Fruit fly (Drosophila melanogaster) whole organism, embryonic: ENCODE measurements around the gene Cyp40.

Experiments
- Ada2b ChIP-seq: fragments of 200-800 bp; sonication (Bioruptor generic); IDR thresholded peaks from 2 replicates; pipeline ENCODE4 v1.3.6; 2022; ENCODE audit warnings: missing biosample characterization, missing genetic modification characterization
- Atf3 ChIP-seq: fragments of 200-800 bp; sonication (Bioruptor generic); optimal IDR thresholded peaks from 3 replicates; lab custom pipeline; 2016; ENCODE audit warnings: missing biosample characterization, missing genetic modification characterization
- Atf6 ChIP-seq: fragments of 200-800 bp; sonication (Bioruptor generic); IDR thresholded peaks from 2 replicates; pipeline ENCODE4 v1.3.6; 2022; ENCODE audit warnings: missing biosample characterization, missing genetic modification characterization
- Bdp1 ChIP-seq: fragments of 200-800 bp; sonication (Bioruptor generic); optimal IDR thresholded peaks from 3 replicates; lab custom pipeline; 2016; ENCODE audit warnings: missing biosample characterization, missing genetic modification characterization
- Bgb ChIP-seq: fragments of 200-800 bp; sonication (Bioruptor generic); IDR thresholded peaks from 2 replicates; pipeline ENCODE4 v1.3.6; 2022; ENCODE audit warnings: missing biosample characterization, missing genetic modification characterization; ENCODE audit not compliant: partially characterized antibody
- CG1024 ChIP-seq: fragments of 200-800 bp; sonication (Bioruptor generic); IDR thresholded peaks from 2 replicates; pipeline ENCODE4 v1.3.6; 2022; ENCODE audit warnings: missing biosample characterization, missing genetic modification characterization
- CG10267 ChIP-seq: fragments of 200-800 bp; sonication (Bioruptor generic); optimal IDR thresholded peaks from 2 replicates; lab custom pipeline; 2018; ENCODE audit warnings: missing biosample characterization, mild to moderate bottlenecking, missing genetic modification characterization, moderate library complexity
- CG10462 ChIP-seq: fragments of 200-800 bp; sonication (Bioruptor generic); optimal IDR thresholded peaks from 2 replicates; lab custom pipeline; 2016; ENCODE audit warnings: missing biosample characterization, missing genetic modification characterization
- CG10959 ChIP-seq: fragments of 200-800 bp; sonication (Bioruptor generic); IDR thresholded peaks from 2 replicates; pipeline ENCODE4 v1.3.6; 2022; ENCODE audit warnings: missing biosample characterization, missing genetic modification characterization
- CG11696 ChIP-seq: fragments of 200-800 bp; sonication (Bioruptor generic); IDR thresholded peaks from 2 replicates; pipeline ENCODE4 v1.3.6; 2022; ENCODE audit warnings: missing biosample characterization, missing genetic modification characterization
- CG12942 ChIP-seq: fragments of 200-800 bp; sonication (Bioruptor generic); optimal IDR thresholded peaks from 3 replicates; lab custom pipeline; 2016; ENCODE audit warnings: missing biosample characterization, missing genetic modification characterization
- CG1529 ChIP-seq: fragments of 200-800 bp; sonication (Bioruptor generic); optimal IDR thresholded peaks from 3 replicates; lab custom pipeline; 2018; ENCODE audit warnings: missing biosample characterization, missing genetic modification characterization
- CG15696 ChIP-seq: fragments of 200-800 bp; sonication (Bioruptor generic); optimal IDR thresholded peaks from 2 replicates; lab custom pipeline; 2019; ENCODE audit warnings: missing biosample characterization, mild to moderate bottlenecking, missing genetic modification characterization, moderate library complexity
- CG1647 ChIP-seq: fragments of 200-800 bp; sonication (Bioruptor generic); optimal IDR thresholded peaks from 3 replicates; lab custom pipeline; 2016; ENCODE audit warnings: missing biosample characterization, missing genetic modification characterization
- CG16815 ChIP-seq: fragments of 200-800 bp; sonication (Bioruptor generic); optimal IDR thresholded peaks from 3 replicates; lab custom pipeline; 2017; ENCODE audit warnings: missing biosample characterization, mild to moderate bottlenecking, missing genetic modification characterization
- CG1832 ChIP-seq: fragments of 200-800 bp; sonication (Bioruptor generic); optimal IDR thresholded peaks from 2 replicates; lab custom pipeline; 2017; ENCODE audit warnings: missing biosample characterization, mild to moderate bottlenecking, missing genetic modification characterization, inconsistent platforms
- CG2889 ChIP-seq: fragments of 200-800 bp; sonication (Bioruptor generic); IDR thresholded peaks from 3 replicates; pipeline ENCODE4 v1.3.6; 2022; ENCODE audit warnings: missing biosample characterization, missing genetic modification characterization
- CG32532 ChIP-seq: fragments of 200-800 bp; sonication (Bioruptor generic); IDR thresholded peaks from 2 replicates; pipeline ENCODE4 v1.3.6; 2022; ENCODE audit warnings: missing biosample characterization, missing genetic modification characterization
- CG4328 ChIP-seq: fragments of 200-800 bp; sonication (Bioruptor generic); optimal IDR thresholded peaks from 3 replicates; lab custom pipeline; 2017; ENCODE audit warnings: missing biosample characterization, missing genetic modification reagents, missing genetic modification characterization
- CG4707 ChIP-seq: fragments of 200-800 bp; sonication (Bioruptor generic); optimal IDR thresholded peaks from 2 replicates; lab custom pipeline; 2018; ENCODE audit warnings: missing biosample characterization, mild to moderate bottlenecking, missing genetic modification characterization, moderate library complexity
- CG6765 ChIP-seq: fragments of 200-800 bp; sonication (Bioruptor generic); optimal IDR thresholded peaks from 3 replicates; lab custom pipeline; 2017; ENCODE audit warnings: missing biosample characterization, mild to moderate bottlenecking, missing genetic modification characterization
- CG8290 ChIP-seq, 3 experiments: fragments of 200-800 bp; sonication (Bioruptor generic); optimal IDR thresholded peaks; 2 replicates each; lab custom pipeline; 2016 to 2019; ENCODE audit warnings: missing biosample characterization in 3 of 3, missing genetic modification characterization in 3 of 3, mild to moderate bottlenecking in 2 of 3, moderate library complexity in 1 of 3
- CG9876 ChIP-seq: fragments of 200-800 bp; sonication (Bioruptor generic); optimal IDR thresholded peaks from 2 replicates; lab custom pipeline; 2016; ENCODE audit warnings: missing biosample characterization, missing genetic modification characterization
- Dip2 ChIP-seq: fragments of 200-800 bp; sonication (Bioruptor generic); IDR thresholded peaks from 2 replicates; pipeline ENCODE4 v1.3.6; 2022; ENCODE audit warnings: missing biosample characterization, missing genetic modification characterization
- Ets97D ChIP-seq: fragments of 200-800 bp; sonication (Bioruptor generic); optimal IDR thresholded peaks from 3 replicates; lab custom pipeline; 2016; ENCODE audit warnings: missing biosample characterization, missing genetic modification characterization
- H2.0 ChIP-seq: fragments of 200-800 bp; sonication (Bioruptor generic); IDR thresholded peaks from 2 replicates; pipeline ENCODE4 v1.3.6; 2022; ENCODE audit warnings: missing biosample characterization, missing genetic modification characterization
- HLHmδ ChIP-seq: fragments of 200-800 bp; sonication (Bioruptor generic); optimal IDR thresholded peaks from 2 replicates; lab custom pipeline; 2018; ENCODE audit warnings: missing biosample characterization, mild to moderate bottlenecking, missing genetic modification characterization, moderate library complexity
- Hand ChIP-seq: fragments of 200-800 bp; sonication (Bioruptor generic); optimal IDR thresholded peaks from 2 replicates; lab custom pipeline; 2017; ENCODE audit warnings: mild to moderate bottlenecking, missing biosample characterization, missing genetic modification reagents, missing genetic modification characterization
- Neu2 ChIP-seq: fragments of 200-800 bp; sonication (Bioruptor generic); optimal IDR thresholded peaks from 3 replicates; lab custom pipeline; 2016; ENCODE audit warnings: missing biosample characterization, missing genetic modification characterization, borderline replicate concordance
- Oaz ChIP-seq: fragments of 200-800 bp; sonication (Bioruptor generic); IDR thresholded peaks from 2 replicates; pipeline ENCODE4 v1.3.6; 2022; ENCODE audit warnings: missing biosample characterization, missing genetic modification characterization
- PHDP ChIP-seq: fragments of 200-800 bp; sonication (Bioruptor generic); optimal IDR thresholded peaks from 3 replicates; lab custom pipeline; 2018; ENCODE audit warnings: missing biosample characterization, mild to moderate bottlenecking, missing genetic modification characterization, moderate library complexity
- Sox102F ChIP-seq: fragments of 200-800 bp; sonication (Bioruptor generic); optimal IDR thresholded peaks from 2 replicates; lab custom pipeline; 2018; ENCODE audit warnings: missing biosample characterization, mild to moderate bottlenecking, missing genetic modification characterization, moderate library complexity
- Spps ChIP-seq: fragments of 200-800 bp; sonication (Bioruptor generic); optimal IDR thresholded peaks from 2 replicates; lab custom pipeline; 2018; ENCODE audit warnings: missing biosample characterization, mild to moderate bottlenecking, missing genetic modification characterization
- Tbp ChIP-seq: fragments of >200 bp; optimal IDR thresholded peaks from 2 replicates; lab custom pipeline; 2018; ENCODE audit warnings: missing biosample characterization, missing genetic modification characterization
- ase ChIP-seq: fragments of 200-800 bp; sonication (Bioruptor generic); IDR thresholded peaks from 3 replicates; pipeline ENCODE4 v1.3.6; 2022; ENCODE audit warnings: missing biosample characterization, missing genetic modification characterization
- bcd ChIP-seq: fragments of 200-800 bp; sonication (Bioruptor generic); optimal IDR thresholded peaks from 2 replicates; lab custom pipeline; 2017; ENCODE audit warnings: missing biosample characterization, mild to moderate bottlenecking, missing genetic modification characterization
- da ChIP-seq: fragments of 200-800 bp; sonication (Bioruptor generic); optimal IDR thresholded peaks from 2 replicates; lab custom pipeline; 2016; ENCODE audit warnings: missing biosample characterization, missing genetic modification characterization
- eyg ChIP-seq: fragments of 200-800 bp; sonication (Bioruptor generic); optimal IDR thresholded peaks from 3 replicates; lab custom pipeline; 2016; ENCODE audit warnings: missing biosample characterization, missing genetic modification characterization
- fd96Cb ChIP-seq: fragments of 200-800 bp; sonication (Bioruptor generic); optimal IDR thresholded peaks from 2 replicates; lab custom pipeline; 2018; ENCODE audit warnings: missing biosample characterization, mild to moderate bottlenecking, missing genetic modification characterization, moderate library complexity
- her ChIP-seq: fragments of 200-800 bp; sonication (Bioruptor generic); optimal IDR thresholded peaks from 2 replicates; lab custom pipeline; 2016; ENCODE audit warnings: missing biosample characterization, missing genetic modification characterization
- hkb ChIP-seq, 2 experiments: fragments of 200-800 bp in 1 of 2; fragments of >200 bp in 1 of 2; sonication (Bioruptor generic) in 1 of 2; IDR thresholded peaks in 1 of 2; optimal IDR thresholded peaks in 1 of 2; 2 replicates each; pipeline versions ENCODE4 v1.3.6 to Lab custom; 2017 to 2022; ENCODE audit warnings: missing biosample characterization in 1 of 2, missing genetic modification characterization in 1 of 2
- maf-S ChIP-seq: fragments of 200-800 bp; sonication (Bioruptor generic); optimal IDR thresholded peaks from 2 replicates; lab custom pipeline; 2016; ENCODE audit warnings: missing biosample characterization, missing genetic modification characterization
- pan ChIP-seq, 4 experiments: fragments of >200 bp in 3 of 4; fragments of 200-800 bp in 1 of 4; sonication (Bioruptor generic) in 1 of 4; optimal IDR thresholded peaks in 3 of 4; IDR thresholded peaks in 1 of 4; 2 replicates each; pipeline versions ENCODE4 v1.3.6 to Lab custom; 2017 to 2022; ENCODE audit warnings: missing biosample characterization in 2 of 4, missing genetic modification characterization in 2 of 4, mixed read lengths in 1 of 4
- psq ChIP-seq: fragments of 200-800 bp; sonication (Bioruptor generic); optimal IDR thresholded peaks from 2 replicates; lab custom pipeline; 2017; ENCODE audit warnings: missing biosample characterization, missing genetic modification characterization
- row ChIP-seq: fragments of 200-800 bp; sonication (Bioruptor generic); IDR thresholded peaks from 3 replicates; pipeline ENCODE4 v1.3.6; 2022; ENCODE audit warnings: missing biosample characterization, missing genetic modification characterization
- run ChIP-seq: fragments of 200-800 bp; sonication (Bioruptor generic); optimal IDR thresholded peaks from 3 replicates; lab custom pipeline; 2018; ENCODE audit warnings: missing biosample characterization, mild to moderate bottlenecking, missing genetic modification characterization
- salm ChIP-seq: fragments of 200-800 bp; sonication (Bioruptor generic); optimal IDR thresholded peaks from 2 replicates; lab custom pipeline; 2018; ENCODE audit warnings: missing biosample characterization, mild to moderate bottlenecking, missing genetic modification characterization
- sens-2 ChIP-seq: fragments of 200-800 bp; sonication (Bioruptor generic); IDR thresholded peaks from 2 replicates; pipeline ENCODE4 v1.3.6; 2022; ENCODE audit warnings: missing biosample characterization, missing genetic modification characterization
- slbo ChIP-seq: fragments of 200-800 bp; sonication (Bioruptor generic); IDR thresholded peaks from 2 replicates; pipeline ENCODE4 v1.3.6; 2022; ENCODE audit warnings: missing biosample characterization, missing genetic modification characterization
- ssp ChIP-seq: fragments of 200-800 bp; sonication (Bioruptor generic); IDR thresholded peaks from 2 replicates; pipeline ENCODE4 v1.3.6; 2022; ENCODE audit warnings: missing biosample characterization, missing genetic modification characterization
- tgo ChIP-seq: fragments of 200-800 bp; sonication (Bioruptor generic); IDR thresholded peaks from 3 replicates; pipeline ENCODE4 v1.3.6; 2022; ENCODE audit warnings: missing biosample characterization, missing genetic modification characterization

Gene Cyp40

DNA sequence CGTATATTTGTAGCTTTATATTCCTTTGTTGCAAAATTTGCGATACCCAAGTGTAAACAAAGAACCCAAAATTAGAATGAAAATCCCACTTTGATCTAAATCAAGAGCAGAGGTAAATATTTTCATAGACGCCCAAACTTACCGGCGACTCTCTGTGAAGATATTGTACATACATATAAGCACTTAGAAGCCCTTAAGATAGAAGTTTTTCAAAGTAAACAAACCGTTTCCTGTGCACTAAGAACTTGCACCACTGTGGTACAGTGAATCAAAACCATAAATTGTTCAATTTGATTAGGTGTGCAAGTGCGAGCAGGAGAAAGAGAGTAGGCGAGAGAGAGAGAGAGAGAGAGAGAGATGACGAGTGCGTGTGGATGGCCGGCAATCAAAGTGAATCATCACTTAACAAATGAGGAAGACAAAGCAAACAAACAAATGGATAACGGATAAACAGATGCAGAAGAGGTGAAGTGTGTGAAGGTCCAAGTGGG is 49.6 kb downstream of the Cyp40 start (continued):
- TF ChIP-seq Ada2b (peak; percentile 3; the same call in 1 of the 2 replicates), CG10267 (tag; lab: Kevin White, UChicago) (no peak), run (tag; lab: Kevin White, UChicago) (no peak), Neu2 (GFP tag; lab: Kevin White, UChicago) (no peak), CG12942 (no peak), CG1024 (GFP tag; lab: Robert Waterston, UW) (no peak), CG10959 (no peak), Tbp (no peak), Atf6 (GFP tag; lab: Robert Waterston, UW) (no peak), CG2889 (no peak), H2.0 (GFP tag; lab: Robert Waterston, UW) (no peak), Bgb (peak; percentile 6; the same call in 1 of the 2 replicates), row (peak; percentile 43; the same call in 1 of the 3 replicates), Atf3 (GFP tag; lab: Kevin White, UChicago) (no peak), Oaz (GFP tag; lab: Robert Waterston, UW) (no peak), her (no peak), maf-S (GFP tag; lab: Kevin White, UChicago) (no peak), CG4707 (peak; percentile 16), CG1529 (GFP tag; lab: Kevin White, UChicago) (no peak), hkb (optimal IDR thresholded peaks at IDR 0.05; lab: Kevin White, UChicago) (no peak), hkb (GFP tag; IDR thresholded peaks at IDR 0.05; lab: Robert Waterston, UW) (no peak), PHDP (peak; percentile 9), CG10462 (no peak), Sox102F (no peak), salm (tag; lab: Kevin White, UChicago) (no peak), CG8290 (GFP tag; optimal IDR thresholded peaks at IDR 0.05; lab: Kevin White, UChicago) (no peak), CG8290 (tag; optimal IDR thresholded peaks at IDR 0.05; lab: Kevin White, UChicago) (no peak), da (GFP tag; lab: Kevin White, UChicago) (no peak), psq (GFP tag; lab: Kevin White, UChicago) (peak; percentile 3), Ets97D (GFP tag; lab: Kevin White, UChicago) (no peak), CG11696 (GFP tag; lab: Robert Waterston, UW) (no peak), CG32532 (GFP tag; lab: Robert Waterston, UW) (no peak), tgo (GFP tag; lab: Robert Waterston, UW) (no peak), CG15696 (tag; lab: Kevin White, UChicago) (no peak), CG1647 (no peak), CG16815 (no peak), Spps (no peak), CG6765 (GFP tag; lab: Kevin White, UChicago) (no peak), ssp (GFP tag; lab: Robert Waterston, UW) (no peak), Bdp1 (no peak), sens-2 (peak; percentile 30; the same call in 1 of the 2 replicates), eyg (GFP tag; lab: Kevin White, UChicago) (no peak), CG1832 (GFP tag; lab: Kevin White, UChicago) (peak; percentile 69), pan (optimal IDR thresholded peaks at IDR 0.05; lab: Kevin White, UChicago) (no peak), pan (GFP tag; optimal IDR thresholded peaks at IDR 0.05 in 1 of 2, IDR thresholded peaks at IDR 0.05 in 1 of 2) (no peak), bcd (GFP tag; lab: Kevin White, UChicago) (no peak), fd96Cb (tag; lab: Kevin White, UChicago) (no peak), ase (no peak), slbo (GFP tag; lab: Robert Waterston, UW) (no peak), CG4328 (no peak), Dip2 (GFP tag; lab: Robert Waterston, UW) (no peak), HLHmδ (peak; percentile 30), CG9876 (GFP tag; lab: Kevin White, UChicago) (no peak), Hand (GFP tag; lab: Kevin White, UChicago) (no peak)
